Fruit fly (Drosophila melanogaster) whole organism, prepupa: ENCODE results near the gene CG5421.

Source experiments
- Blimp-1 ChIP-seq: fragments of 200-800 bp; sonication (Bioruptor generic); optimal IDR thresholded peaks from 3 replicates; lab custom pipeline; 2017; ENCODE audit warnings: missing biosample characterization, missing genetic modification characterization, mild to moderate bottlenecking, moderate library complexity, missing genetic modification reagents
- CG10631 ChIP-seq: fragments of 200-800 bp; sonication (Bioruptor generic); optimal IDR thresholded peaks from 2 replicates; lab custom pipeline; 2016; ENCODE audit warnings: missing biosample characterization, missing genetic modification characterization
- CG10669 ChIP-seq: fragments of 200-800 bp; sonication (Bioruptor generic); optimal IDR thresholded peaks from 3 replicates; lab custom pipeline; 2018; ENCODE audit warnings: missing biosample characterization, mild to moderate bottlenecking, missing genetic modification characterization, moderate library complexity
- CG11902 ChIP-seq: fragments of 200-800 bp; sonication (Bioruptor generic); optimal IDR thresholded peaks from 3 replicates; lab custom pipeline; 2016; ENCODE audit warnings: missing biosample characterization, missing genetic modification characterization
- CG16779 ChIP-seq: fragments of 200-800 bp; sonication (Bioruptor generic); optimal IDR thresholded peaks from 3 replicates; lab custom pipeline; 2017; ENCODE audit warnings: missing biosample characterization, mild to moderate bottlenecking, missing genetic modification characterization
- CG31627 ChIP-seq: fragments of 200-800 bp; sonication (Bioruptor generic); optimal IDR thresholded peaks from 3 replicates; lab custom pipeline; 2016; ENCODE audit warnings: missing biosample characterization, missing genetic modification characterization
- CG32006 ChIP-seq: fragments of 200-800 bp; sonication (Bioruptor generic); optimal IDR thresholded peaks from 3 replicates; lab custom pipeline; 2017; ENCODE audit warnings: missing biosample characterization, mild to moderate bottlenecking, missing genetic modification characterization
- CG6163 ChIP-seq: fragments of 200-800 bp; sonication (Bioruptor generic); IDR thresholded peaks from 3 replicates; pipeline ENCODE4 v1.3.6; 2022; ENCODE audit warnings: missing biosample characterization, missing genetic modification characterization
- CG6276 ChIP-seq: fragments of 200-800 bp; sonication (Bioruptor generic); optimal IDR thresholded peaks from 2 replicates; lab custom pipeline; 2017; ENCODE audit warnings: missing biosample characterization, mild to moderate bottlenecking, missing genetic modification characterization
- CG6792 ChIP-seq: fragments of 200-800 bp; sonication (Bioruptor generic); optimal IDR thresholded peaks from 3 replicates; lab custom pipeline; 2016; ENCODE audit warnings: missing biosample characterization, missing genetic modification characterization
- CG8119 ChIP-seq: fragments of 200-800 bp; sonication (Bioruptor generic); IDR thresholded peaks from 3 replicates; pipeline ENCODE4 v1.3.6; 2022; ENCODE audit warnings: missing biosample characterization, missing genetic modification characterization
- CG8319 ChIP-seq: fragments of 200-800 bp; sonication (Bioruptor generic); optimal IDR thresholded peaks from 3 replicates; lab custom pipeline; 2016; ENCODE audit warnings: missing biosample characterization, missing genetic modification characterization
- CG8632 ChIP-seq: fragments of 200-800 bp; sonication (Bioruptor generic); optimal IDR thresholded peaks from 3 replicates; lab custom pipeline; 2016; ENCODE audit warnings: missing biosample characterization, missing genetic modification characterization
- CG9139 ChIP-seq: fragments of 200-800 bp; sonication (Bioruptor generic); optimal IDR thresholded peaks from 3 replicates; lab custom pipeline; 2017; ENCODE audit warnings: missing biosample characterization, mild to moderate bottlenecking, missing genetic modification characterization
- Eip78C ChIP-seq: fragments of 200-800 bp; sonication (Bioruptor generic); peaks from one replicate; lab custom pipeline; 2016; ENCODE audit warnings: missing biosample characterization, missing genetic modification characterization
- Ets21C ChIP-seq: fragments of 200-800 bp; sonication (Bioruptor generic); optimal IDR thresholded peaks from 3 replicates; lab custom pipeline; 2016; ENCODE audit warnings: missing biosample characterization, missing genetic modification characterization
- Ets96B ChIP-seq: fragments of 200-800 bp; optimal IDR thresholded peaks from 2 replicates; lab custom pipeline; 2019; ENCODE audit warnings: missing biosample characterization, mild to moderate bottlenecking, missing genetic modification characterization, moderate library complexity
- Gug ChIP-seq: fragments of 200-800 bp; sonication (Bioruptor generic); IDR thresholded peaks from 2 replicates; pipeline ENCODE4 v1.3.6; 2022; ENCODE audit warnings: missing biosample characterization, missing genetic modification characterization
- Hr38 ChIP-seq: sonication (Bioruptor generic); optimal IDR thresholded peaks from 2 replicates; lab custom pipeline; 2016; ENCODE audit warnings: missing biosample characterization, missing genetic modification characterization
- Hr4 ChIP-seq: fragments of 200-800 bp; sonication (Bioruptor generic); optimal IDR thresholded peaks from 3 replicates; lab custom pipeline; 2016; ENCODE audit warnings: missing biosample characterization, missing genetic modification characterization
- Met ChIP-seq: fragments of 200-800 bp; sonication (Bioruptor generic); optimal IDR thresholded peaks from 3 replicates; lab custom pipeline; 2016; ENCODE audit warnings: missing biosample characterization, missing genetic modification characterization
- Smox ChIP-seq: fragments of 200-800 bp; sonication (Bioruptor generic); optimal IDR thresholded peaks from 3 replicates; lab custom pipeline; 2016; ENCODE audit warnings: missing biosample characterization, missing genetic modification characterization
- Sox14 ChIP-seq: fragments of 200-800 bp; sonication (Bioruptor generic); optimal IDR thresholded peaks from 3 replicates; lab custom pipeline; 2016; ENCODE audit warnings: missing biosample characterization, missing genetic modification characterization
- achi ChIP-seq: fragments of 200-800 bp; sonication (Bioruptor generic); optimal IDR thresholded peaks from 3 replicates; lab custom pipeline; 2016; ENCODE audit warnings: missing biosample characterization, missing genetic modification characterization
- acj6 ChIP-seq: fragments of 200-800 bp; sonication (Bioruptor generic); optimal IDR thresholded peaks from 3 replicates; lab custom pipeline; 2016; ENCODE audit warnings: missing biosample characterization, missing genetic modification characterization
- cyc ChIP-seq: fragments of 200-800 bp; sonication (Bioruptor generic); optimal IDR thresholded peaks from 3 replicates; lab custom pipeline; 2016; ENCODE audit warnings: missing biosample characterization, missing genetic modification characterization
- esn ChIP-seq: fragments of 200-800 bp; sonication (Bioruptor generic); optimal IDR thresholded peaks from 2 replicates; lab custom pipeline; 2016; ENCODE audit warnings: missing biosample characterization, mild to moderate bottlenecking, missing genetic modification characterization, moderate library complexity
- fkh ChIP-seq: fragments of 200-800 bp; sonication (Bioruptor generic); optimal IDR thresholded peaks from 3 replicates; lab custom pipeline; 2017; ENCODE audit warnings: missing biosample characterization, mild to moderate bottlenecking, missing genetic modification characterization, moderate library complexity
- lz ChIP-seq: fragments of 200-800 bp; sonication (Bioruptor generic); optimal IDR thresholded peaks from 3 replicates; lab custom pipeline; 2016; ENCODE audit warnings: missing biosample characterization, missing genetic modification characterization
- salr ChIP-seq, 2 experiments: fragments of 200-800 bp; sonication (Bioruptor generic); optimal IDR thresholded peaks; 3 replicates each; lab custom pipeline; 2016 to 2018; ENCODE audit warnings: missing biosample characterization in 2 of 2, missing genetic modification characterization in 2 of 2, mild to moderate bottlenecking in 1 of 2
- ss ChIP-seq, 2 experiments: fragments of 200-800 bp; sonication (Bioruptor generic); optimal IDR thresholded peaks; 2 replicates in 1 of 2; 3 replicates in 1 of 2; lab custom pipeline; 2017 to 2018; ENCODE audit warnings: mild to moderate bottlenecking in 2 of 2, missing biosample characterization in 2 of 2, missing genetic modification characterization in 2 of 2, moderate library complexity in 1 of 2
- svp ChIP-seq: fragments of 200-800 bp; sonication (Bioruptor generic); peaks from one replicate; lab custom pipeline; 2016; ENCODE audit warnings: missing biosample characterization, missing genetic modification characterization
- topi ChIP-seq: fragments of 200-800 bp; sonication (Bioruptor generic); optimal IDR thresholded peaks from 3 replicates; lab custom pipeline; 2016; ENCODE audit warnings: missing biosample characterization, missing genetic modification characterization
- vri ChIP-seq: fragments of 200-800 bp; sonication (Bioruptor generic); optimal IDR thresholded peaks from 3 replicates; lab custom pipeline; 2016; ENCODE audit warnings: missing biosample characterization, mild to moderate bottlenecking, missing genetic modification characterization

Gene CG5421

dm6 chr2L:12475308-12475707 lies 27.4 kb upstream of the CG5421 start (continued):
- no peak for TF ChIP-seq CG8119 (GFP tag; lab: Robert Waterston, UW)
- no peak for TF ChIP-seq cyc (GFP tag; lab: Kevin White, UChicago)
- no peak for TF ChIP-seq Hr38 (GFP tag; lab: Kevin White, UChicago)
- TF ChIP-seq Blimp-1, result peak; percentile 31
- peak; percentile 63 for TF ChIP-seq Eip78C (GFP tag; lab: Kevin White, UChicago)
- peak; percentile 42 for TF ChIP-seq esn
- TF ChIP-seq vri, result peak; percentile 86
- peak; percentile 41 for TF ChIP-seq topi (GFP tag; lab: Kevin White, UChicago)
- TF ChIP-seq CG8319, result no peak
- TF ChIP-seq ss (GFP tag; optimal IDR thresholded peaks at IDR 0.05; lab: Kevin White, UChicago), result peak in 1 of 2 experiments; percentile 49
- no peak for TF ChIP-seq achi
- TF ChIP-seq CG31627 (GFP tag; lab: Kevin White, UChicago), result no peak
- TF ChIP-seq CG6792 (GFP tag; lab: Kevin White, UChicago), result peak; percentile 33
- no peak for TF ChIP-seq Gug
- TF ChIP-seq Ets96B (tag; lab: Kevin White, UChicago), result no peak
- peak; percentile 49 for TF ChIP-seq Met
- no peak for TF ChIP-seq CG9139 (GFP tag; lab: Kevin White, UChicago)

DNA sequence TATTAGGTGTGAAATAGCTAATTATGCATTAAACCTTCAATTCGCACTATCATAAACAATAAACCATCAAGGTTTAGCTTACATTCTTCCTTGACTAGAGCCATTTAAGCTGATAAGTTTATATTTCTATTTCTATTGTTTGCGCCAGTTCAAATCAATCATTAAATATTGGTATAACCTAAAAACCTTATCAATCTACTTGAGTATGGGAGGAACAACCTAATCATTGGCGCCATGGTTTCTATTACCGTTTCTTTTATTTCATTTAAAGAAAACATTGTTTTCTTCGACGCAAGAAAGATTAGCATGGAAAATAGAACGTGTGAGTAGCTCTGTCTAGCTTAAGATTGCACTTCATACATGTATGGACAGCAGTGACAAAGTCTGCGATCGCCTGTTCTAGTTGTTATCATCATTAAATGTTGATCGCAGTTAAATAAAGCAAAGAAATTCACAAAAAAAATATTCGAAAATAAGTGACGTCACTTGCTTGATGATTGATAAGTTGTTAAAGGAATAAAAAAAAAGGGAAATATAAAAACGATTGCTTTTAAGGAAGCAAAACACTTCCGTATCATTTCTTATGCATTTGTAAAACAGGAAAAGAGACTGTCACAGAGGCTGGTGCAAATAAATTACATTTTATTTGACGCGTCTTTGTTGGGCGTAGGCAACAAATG lies 26.4 kb upstream of the CG5421 start:
- TF ChIP-seq vri (peak; percentile 48), cyc (GFP tag; lab: Kevin White, UChicago) (no peak), Ets21C (GFP tag; lab: Kevin White, UChicago) (no peak), achi (no peak), CG8632 (GFP tag; lab: Kevin White, UChicago) (no peak), Ets96B (tag; lab: Kevin White, UChicago) (no peak), Smox (no peak), svp (GFP tag; lab: Kevin White, UChicago) (peak; percentile 5), Eip78C (GFP tag; lab: Kevin White, UChicago) (peak; percentile 54), lz (GFP tag; lab: Kevin White, UChicago) (no peak), CG32006 (no peak), acj6 (no peak), Hr4 (GFP tag; lab: Kevin White, UChicago) (no peak), fkh (GFP tag; lab: Kevin White, UChicago) (peak; percentile 32), CG6792 (GFP tag; lab: Kevin White, UChicago) (no peak), CG6276 (GFP tag; lab: Kevin White, UChicago) (peak; percentile 27), salr (GFP tag; optimal IDR thresholded peaks at IDR 0.05; lab: Kevin White, UChicago) (no peak), CG16779 (tag; lab: Kevin White, UChicago) (no peak), Sox14 (GFP tag; lab: Kevin White, UChicago) (no peak)
- TF ChIP-seq, all 60 proteins: peak for 5

- no peak for TF ChIP-seq CG11902 (GFP tag; lab: Kevin White, UChicago)
- TF ChIP-seq fkh (GFP tag; lab: Kevin White, UChicago), result peak; percentile 59
- TF ChIP-seq CG10669, result no peak
- no peak for TF ChIP-seq salr (GFP tag; optimal IDR thresholded peaks at IDR 0.05; lab: Kevin White, UChicago)
Observed at dm6 chr2L:12473583-12473982, 25.7 kb upstream of the CG5421 start.

DNA sequence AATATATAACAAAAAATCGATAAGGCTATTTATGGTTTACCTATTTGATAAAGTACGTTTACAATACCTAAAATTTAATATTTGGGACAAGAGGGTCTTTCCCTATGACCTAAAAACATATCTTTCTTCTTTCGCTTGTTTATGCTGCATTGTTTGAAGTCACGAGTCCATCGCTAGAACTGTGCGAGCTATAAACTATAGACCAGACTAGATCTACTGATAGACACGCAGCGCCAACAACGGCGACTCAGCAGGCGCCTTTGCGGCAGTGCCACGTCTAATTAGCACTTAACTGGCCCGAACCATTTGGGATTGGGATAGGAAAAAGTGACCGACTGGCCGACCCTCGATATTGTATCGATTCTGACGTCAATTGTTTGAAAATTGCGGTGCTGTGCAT lies 25.1 kb upstream of the CG5421 start:
- TF ChIP-seq Ets21C (GFP tag; lab: Kevin White, UChicago) (no peak), CG6163 (GFP tag; lab: Robert Waterston, UW) (no peak), lz (GFP tag; lab: Kevin White, UChicago) (no peak), CG10631 (GFP tag; lab: Kevin White, UChicago) (no peak)
